Worm (Caenorhabditis elegans): ENCODE data around the gene F57F5.3.

DNA sequence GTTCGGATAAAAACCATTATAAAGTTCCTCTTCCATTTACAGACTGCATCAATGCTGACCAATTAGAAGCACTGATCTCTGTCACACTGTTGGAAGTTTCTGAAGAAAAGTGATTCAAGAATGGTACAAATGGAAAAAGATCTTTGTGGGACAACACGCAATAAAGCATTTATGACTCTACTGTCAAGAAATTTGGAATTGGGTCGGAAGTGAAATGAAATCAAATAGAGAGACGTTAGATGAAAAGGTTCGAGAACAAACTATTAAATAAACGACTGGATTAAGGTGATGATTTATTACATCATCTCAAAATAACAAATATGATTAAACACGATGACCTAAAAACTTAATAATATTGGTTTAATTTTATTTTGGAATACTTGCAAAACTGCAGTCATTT is at the start of gene F57F5.3:
- TF ChIP-seq nhr-76 (tag; optimal IDR thresholded peaks at IDR 0.05) (no peak), nhr-28 (tag; optimal IDR thresholded peaks at IDR 0.05) (no peak), elt-3 (tag; optimal IDR thresholded peaks at IDR 0.05) (no peak), snpc-4 (tag; optimal IDR thresholded peaks at IDR 0.05) (no peak), ztf-11 (tag; optimal IDR thresholded peaks at IDR 0.05) (no peak), blmp-1 (tag; optimal IDR thresholded peaks at IDR 0.05) (no peak), unc-62 (GFP tag; optimal IDR thresholded peaks at IDR 0.05) (no peak), drap-1 (GFP tag; optimal IDR thresholded peaks at IDR 0.05) (no peak), nhr-12 (tag; optimal IDR thresholded peaks at IDR 0.05) (no peak)

Measured in whole organism, mixed stage, embryonic.